Fruit fly (Drosophila melanogaster) whole organism, adult: ENCODE results near the gene CG10616.
A peak's percentile ranks its signal among the peaks of the same experiment; 100 is the strongest.

Experiments used
- CG11617 ChIP-seq: fragments of 200-800 bp; sonication (Bioruptor generic); optimal IDR thresholded peaks from 2 replicates; lab custom pipeline; 2017; ENCODE audit warnings: mild to moderate bottlenecking, missing biosample characterization, missing genetic modification reagents, missing genetic modification characterization
- CG12768 ChIP-seq: fragments of 200-800 bp; sonication (Bioruptor generic); optimal IDR thresholded peaks from 2 replicates; lab custom pipeline; 2017; ENCODE audit warnings: missing biosample characterization, missing genetic modification characterization, mild to moderate bottlenecking, moderate library complexity, missing genetic modification reagents
- CG14711 ChIP-seq: fragments of 200-800 bp; sonication (Bioruptor generic); optimal IDR thresholded peaks from 2 replicates; lab custom pipeline; 2018; ENCODE audit warnings: missing biosample characterization, mild to moderate bottlenecking, missing genetic modification characterization, moderate library complexity
- CG1620 ChIP-seq: fragments of 200-800 bp; sonication (Bioruptor generic); optimal IDR thresholded peaks from 2 replicates; lab custom pipeline; 2016; ENCODE audit warnings: missing biosample characterization, missing genetic modification characterization
- CG33017 ChIP-seq: fragments of 200-800 bp; sonication (Bioruptor generic); optimal IDR thresholded peaks from 2 replicates; lab custom pipeline; 2018; ENCODE audit warnings: missing biosample characterization, mild to moderate bottlenecking, missing genetic modification characterization, moderate library complexity
- CG7101 ChIP-seq: fragments of 200-800 bp; sonication (Bioruptor generic); optimal IDR thresholded peaks from 2 replicates; lab custom pipeline; 2018; ENCODE audit warnings: missing biosample characterization, mild to moderate bottlenecking, missing genetic modification characterization, moderate library complexity
- Crg-1 ChIP-seq: fragments of 200-800 bp; sonication (Bioruptor generic); optimal IDR thresholded peaks from 2 replicates; lab custom pipeline; 2016; ENCODE audit warnings: missing biosample characterization, missing genetic modification characterization
- cnc ChIP-seq, 2 experiments: fragments of >200 bp; optimal IDR thresholded peaks; 2 replicates each; lab custom pipeline; 2017
- kay ChIP-seq: fragments of 200-800 bp; sonication (Bioruptor generic); peaks from one replicate; lab custom pipeline; 2016; ENCODE audit warnings: missing biosample characterization, missing genetic modification characterization, borderline replicate concordance
- ovo ChIP-seq: fragments of 200-800 bp; sonication (Bioruptor generic); optimal IDR thresholded peaks from 2 replicates; lab custom pipeline; 2016; ENCODE audit warnings: missing biosample characterization, missing genetic modification characterization
- pad ChIP-seq: fragments of 200-800 bp; sonication (Bioruptor generic); optimal IDR thresholded peaks from 3 replicates; lab custom pipeline; 2017; ENCODE audit warnings: missing biosample characterization, missing genetic modification characterization, mild to moderate bottlenecking, moderate library complexity, missing genetic modification reagents

- TF ChIP-seq CG11617 (GFP tag; lab: Kevin White, UChicago), result no peak
- TF ChIP-seq Crg-1 (GFP tag; lab: Kevin White, UChicago), result no peak
- peak; percentile 81 for TF ChIP-seq pad (GFP tag; lab: Kevin White, UChicago)
- TF ChIP-seq CG7101 (tag; lab: Kevin White, UChicago), result no peak
- peak; percentile 99 for TF ChIP-seq ovo (GFP tag; lab: Kevin White, UChicago)
- TF ChIP-seq kay, result no peak
- TF ChIP-seq CG14711 (tag; lab: Kevin White, UChicago), result no peak
- no peak for TF ChIP-seq CG33017
- no peak for TF ChIP-seq CG12768 (GFP tag; lab: Kevin White, UChicago)
- no peak for TF ChIP-seq CG1620 (GFP tag; lab: Kevin White, UChicago)
- peak; percentile 72 to 77 for TF ChIP-seq cnc (optimal IDR thresholded peaks at IDR 0.05; lab: Kevin White, UChicago)
Measured at dm6 chr3L:12515691-12516455, 44.3 kb downstream of the CG10616 start.
